Worm (Caenorhabditis elegans) whole organism, L4 larva: Measurements from ENCODE around the gene T14E8.2.

ENCODE experiments used
- F10B5.3 ChIP-seq: sonication (generic microtip); optimal IDR thresholded peaks from 2 replicates; lab custom pipeline; 2016; ENCODE audit warnings: mild to moderate bottlenecking, missing genetic modification characterization, missing compliant biosample characterization
- F37D6.2 ChIP-seq: sonication (generic microtip); optimal IDR thresholded peaks from 2 replicates; lab custom pipeline; 2016; ENCODE audit warnings: mild to moderate bottlenecking, missing genetic modification characterization, missing compliant biosample characterization
- T20F7.1 ChIP-seq: fragments of 200-800 bp; sonication (Bioruptor generic); optimal IDR thresholded peaks from 2 replicates; lab custom pipeline; 2018; ENCODE audit warnings: mild to moderate bottlenecking, missing genetic modification characterization, missing compliant biosample characterization
- aha-1 ChIP-seq: fragments of 150-350 bp; peaks from one replicate; lab custom pipeline; 2014; ENCODE audit warnings: missing biosample characterization, missing genetic modification characterization
- ama-1 ChIP-seq: fragments of 150-350 bp; optimal IDR thresholded peaks from 2 replicates; lab custom pipeline; 2014; ENCODE audit warnings: inconsistent platforms, mixed read lengths
- ceh-20 ChIP-seq: fragments of 200-800 bp; sonication (Bioruptor generic); IDR thresholded peaks from 2 replicates; pipeline ENCODE4 v1.3.6; 2022; ENCODE audit warnings: missing genetic modification reagents, missing genetic modification characterization, missing compliant biosample characterization
- ceh-28 ChIP-seq: fragments of 150-350 bp; optimal IDR thresholded peaks from 2 replicates; lab custom pipeline; 2014; ENCODE audit warnings: missing biosample characterization, missing genetic modification reagents, missing genetic modification characterization
- ceh-32 ChIP-seq: sonication (generic microtip); optimal IDR thresholded peaks from 2 replicates; lab custom pipeline; 2016; ENCODE audit warnings: mild to moderate bottlenecking, missing genetic modification characterization, missing compliant biosample characterization; ENCODE audit not compliant: poor library complexity
- ces-1 ChIP-seq: fragments of 150-350 bp; sonication (generic microtip); optimal IDR thresholded peaks from 4 replicates; lab custom pipeline; 2014; ENCODE audit warnings: missing biosample characterization, missing genetic modification reagents, missing genetic modification characterization
- ctbp-1 ChIP-seq: fragments of 200-800 bp; sonication (Bioruptor generic); IDR thresholded peaks from 2 replicates; pipeline ENCODE4 v1.3.6; 2022; ENCODE audit warnings: missing genetic modification reagents, missing genetic modification characterization, missing compliant biosample characterization
- daf-12 ChIP-seq: fragments of 150-350 bp; optimal IDR thresholded peaks from 2 replicates; lab custom pipeline; 2014; ENCODE audit warnings: missing biosample characterization, missing genetic modification reagents, missing genetic modification characterization
- daf-19 ChIP-seq: fragments of 200-800 bp; sonication (Bioruptor generic); conservative IDR thresholded peaks from 2 replicates; pipeline ENCODE4 v1.3.6; 2022; ENCODE audit warnings: missing genetic modification characterization, missing compliant biosample characterization
- daf-8 ChIP-seq: fragments of 200-800 bp; sonication (Bioruptor generic); IDR thresholded peaks from 2 replicates; pipeline ENCODE4 v1.3.6; 2022; ENCODE audit warnings: missing genetic modification characterization, missing compliant biosample characterization
- dmd-9 ChIP-seq: fragments of 200-800 bp; sonication (Bioruptor generic); IDR thresholded peaks from 2 replicates; pipeline ENCODE4 v1.3.6; 2022; ENCODE audit warnings: missing genetic modification reagents, missing genetic modification characterization, missing compliant biosample characterization
- dpl-1 ChIP-seq: fragments of 150-350 bp; optimal IDR thresholded peaks from 2 replicates; lab custom pipeline; 2014; ENCODE audit warnings: missing biosample characterization, missing genetic modification reagents, missing genetic modification characterization
- fkh-10 ChIP-seq: fragments of 150-350 bp; optimal IDR thresholded peaks from 2 replicates; lab custom pipeline; 2014; ENCODE audit warnings: missing biosample characterization, missing genetic modification reagents, missing genetic modification characterization
- fos-1 ChIP-seq: fragments of 150-350 bp; optimal IDR thresholded peaks from 2 replicates; lab custom pipeline; 2014; ENCODE audit warnings: missing biosample characterization, missing genetic modification characterization
- hlh-30 ChIP-seq: sonication (generic microtip); optimal IDR thresholded peaks from 2 replicates; lab custom pipeline; 2017; ENCODE audit warnings: antibody characterized with exemption, mild to moderate bottlenecking, missing genetic modification characterization, missing compliant biosample characterization; ENCODE audit not compliant: insufficient read depth
- hmg-1.1 ChIP-seq: fragments of 200-800 bp; sonication (Bioruptor generic); IDR thresholded peaks from 2 replicates; pipeline ENCODE4 v1.3.6; 2022; ENCODE audit warnings: missing genetic modification reagents, missing genetic modification characterization, missing compliant biosample characterization
- lim-7 ChIP-seq: fragments of 200-800 bp; sonication (Bioruptor generic); IDR thresholded peaks from 2 replicates; pipeline ENCODE4 v1.3.6; 2022; ENCODE audit warnings: missing genetic modification characterization, missing compliant biosample characterization
- lin-1 ChIP-seq: fragments of 200-800 bp; sonication (Bioruptor generic); IDR thresholded peaks from 2 replicates; pipeline ENCODE4 v1.3.6; 2022; ENCODE audit warnings: missing genetic modification reagents, missing genetic modification characterization, missing compliant biosample characterization
- lin-29 ChIP-seq: fragments of 200-800 bp; sonication (Bioruptor generic); IDR thresholded peaks from 2 replicates; pipeline ENCODE4 v1.3.6; 2022; ENCODE audit warnings: missing genetic modification reagents, missing genetic modification characterization, missing compliant biosample characterization
- lsy-2 ChIP-seq, 2 experiments: fragments of 150-350 bp in 1 of 2; sonication (generic microtip) in 1 of 2; optimal IDR thresholded peaks; 2 replicates each; lab custom pipeline; 2014 to 2017; ENCODE audit warnings: missing biosample characterization in 2 of 2, missing genetic modification characterization in 2 of 2
- madf-5 ChIP-seq, 2 experiments: fragments of 200-800 bp; sonication (Bioruptor generic); IDR thresholded peaks; 2 replicates each; pipeline ENCODE4 v1.3.6; 2022; ENCODE audit warnings: missing compliant biosample characterization in 2 of 2, missing genetic modification characterization in 2 of 2
- mdl-1 ChIP-seq, 2 experiments: fragments of 150-350 bp in 1 of 2; sonication (generic microtip) in 1 of 2; optimal IDR thresholded peaks; 2 replicates each; lab custom pipeline; 2014 to 2017; ENCODE audit warnings: missing biosample characterization in 2 of 2, missing genetic modification characterization in 2 of 2
- mdt-29 ChIP-seq: fragments of 200-800 bp; sonication (Bioruptor generic); IDR thresholded peaks from 2 replicates; pipeline ENCODE4 v1.3.6; 2022; ENCODE audit warnings: missing genetic modification reagents, missing genetic modification characterization, missing compliant biosample characterization
- mep-1 ChIP-seq: fragments of 150-350 bp; sonication (generic microtip); optimal IDR thresholded peaks from 3 replicates; lab custom pipeline; 2014; ENCODE audit warnings: missing biosample characterization, missing genetic modification characterization
- mxl-2 ChIP-seq: fragments of 200-800 bp; sonication (Bioruptor generic); conservative IDR thresholded peaks from 2 replicates; pipeline ENCODE4 v1.3.6; 2022; ENCODE audit warnings: missing genetic modification reagents, missing genetic modification characterization, missing compliant biosample characterization
- mxl-3 ChIP-seq: fragments of 200-800 bp; sonication (Bioruptor generic); optimal IDR thresholded peaks from 2 replicates; lab custom pipeline; 2018; ENCODE audit warnings: mild to moderate bottlenecking, missing genetic modification characterization, missing compliant biosample characterization
- nhr-102 ChIP-seq: sonication (generic microtip); optimal IDR thresholded peaks from 2 replicates; lab custom pipeline; 2016; ENCODE audit warnings: mild to moderate bottlenecking, missing genetic modification characterization, moderate library complexity, missing compliant biosample characterization
- nhr-11 ChIP-seq: fragments of 150-350 bp; optimal IDR thresholded peaks from 2 replicates; lab custom pipeline; 2014; ENCODE audit warnings: missing biosample characterization, missing genetic modification characterization
- nhr-111 ChIP-seq: fragments of 200-800 bp; sonication (Bioruptor generic); optimal IDR thresholded peaks from 2 replicates; lab custom pipeline; 2018; ENCODE audit warnings: mild to moderate bottlenecking, missing genetic modification characterization, missing compliant biosample characterization
- nhr-237 ChIP-seq: sonication (generic microtip); optimal IDR thresholded peaks from 2 replicates; lab custom pipeline; 2017; ENCODE audit warnings: missing biosample characterization, missing genetic modification characterization
- nhr-28 ChIP-seq: fragments of 150-350 bp; optimal IDR thresholded peaks from 2 replicates; lab custom pipeline; 2014; ENCODE audit warnings: missing biosample characterization, missing genetic modification characterization
- nhr-48 ChIP-seq: sonication (generic microtip); optimal IDR thresholded peaks from 2 replicates; lab custom pipeline; 2016; ENCODE audit warnings: mild to moderate bottlenecking, missing genetic modification characterization, missing compliant biosample characterization
- nhr-76 ChIP-seq: fragments of 150-350 bp; optimal IDR thresholded peaks from 2 replicates; lab custom pipeline; 2014; ENCODE audit warnings: missing biosample characterization, missing genetic modification characterization
- nhr-77 ChIP-seq: fragments of 150-350 bp; optimal IDR thresholded peaks from 2 replicates; lab custom pipeline; 2014; ENCODE audit warnings: missing biosample characterization, missing genetic modification characterization
- pha-4 ChIP-seq, 2 experiments: fragments of 150-350 bp in 1 of 2; fragments of 200-800 bp in 1 of 2; sonication (Bioruptor generic) in 1 of 2; IDR thresholded peaks in 1 of 2; optimal IDR thresholded peaks in 1 of 2; 2 replicates each; pipeline versions ENCODE4 v1.3.6 to Lab custom; 2014 to 2022; ENCODE audit warnings: missing genetic modification characterization in 2 of 2, missing genetic modification reagents in 2 of 2, missing biosample characterization in 1 of 2, missing compliant biosample characterization in 1 of 2
- php-3 ChIP-seq: fragments of 200-800 bp; sonication (Bioruptor generic); IDR thresholded peaks from 2 replicates; pipeline ENCODE4 v1.3.6; 2022; ENCODE audit warnings: missing genetic modification reagents, missing genetic modification characterization, missing compliant biosample characterization
- snpc-1.2 ChIP-seq: fragments of 200-800 bp; sonication (Bioruptor generic); IDR thresholded peaks from 2 replicates; pipeline ENCODE4 v1.3.6; 2022; ENCODE audit warnings: missing genetic modification reagents, missing genetic modification characterization, missing compliant biosample characterization
- spr-3 ChIP-seq: fragments of 200-800 bp; sonication (Bioruptor generic); optimal IDR thresholded peaks from 2 replicates; lab custom pipeline; 2018; ENCODE audit warnings: mild to moderate bottlenecking, missing genetic modification characterization, missing compliant biosample characterization
- unc-39 ChIP-seq: sonication (generic microtip); optimal IDR thresholded peaks from 2 replicates; lab custom pipeline; 2017; ENCODE audit warnings: missing biosample characterization, missing genetic modification characterization
- zag-1 ChIP-seq: fragments of 150-350 bp; optimal IDR thresholded peaks from 2 replicates; lab custom pipeline; 2014; ENCODE audit warnings: missing biosample characterization, missing genetic modification characterization
- zfp-2 ChIP-seq: sonication (generic microtip); optimal IDR thresholded peaks from 2 replicates; lab custom pipeline; 2016; ENCODE audit warnings: mild to moderate bottlenecking, missing genetic modification characterization, missing compliant biosample characterization
- zip-11 ChIP-seq: fragments of 200-800 bp; sonication (Bioruptor generic); IDR thresholded peaks from 2 replicates; pipeline ENCODE4 v1.3.6; 2022; ENCODE audit warnings: missing genetic modification characterization, missing compliant biosample characterization
- zip-2 ChIP-seq: fragments of 150-350 bp; optimal IDR thresholded peaks from 2 replicates; lab custom pipeline; 2014; ENCODE audit warnings: missing biosample characterization, missing genetic modification characterization
- ztf-11 ChIP-seq: fragments of 150-350 bp; optimal IDR thresholded peaks from 2 replicates; lab custom pipeline; 2014; ENCODE audit warnings: missing biosample characterization, missing genetic modification characterization

Gene T14E8.2

DNA sequence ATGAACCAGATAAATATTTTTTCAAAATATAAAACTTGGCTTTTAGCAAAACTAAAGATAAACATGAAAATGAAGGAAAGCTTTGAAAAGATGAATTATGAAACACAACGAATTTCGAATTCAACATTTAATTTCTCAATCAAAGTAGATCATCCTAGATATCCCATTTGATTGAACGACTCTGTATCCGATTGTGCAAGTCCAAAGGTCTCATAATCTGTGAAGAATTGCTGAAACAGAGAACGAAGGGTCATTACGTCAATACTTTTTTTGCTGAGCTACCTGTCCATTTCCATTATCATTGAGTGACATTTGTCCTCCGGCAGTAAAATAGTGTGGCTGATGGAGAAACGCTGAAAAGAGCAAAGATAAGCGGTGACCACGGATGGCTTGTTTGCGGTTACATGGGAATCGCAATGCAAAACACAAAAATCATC lies 20.1 kb upstream of the T14E8.2 start (continued):
- TF ChIP-seq aha-1 (tag; lab: Kevin White, UChicago) (peak; percentile 92), mxl-3 (no peak), dpl-1 (GFP tag; lab: Kevin White, UChicago) (no peak), hlh-30 (tag; lab: Kevin White, UChicago) (peak; percentile 16), lim-7 (GFP tag; lab: Robert Waterston, UW) (no peak), lin-1 (GFP tag; lab: Robert Waterston, UW) (0 out of 2 replicates have a peak, but pooled peaks have one; percentile 50), mdt-29 (GFP tag; lab: Robert Waterston, UW) (peak; percentile 60; the same call in 1 of the 2 replicates), nhr-48 (tag; lab: Kevin White, UChicago) (peak; percentile 47), ceh-20 (GFP tag; lab: Robert Waterston, UW) (peak; percentile 38; the same call in 1 of the 2 replicates), nhr-77 (tag; lab: Kevin White, UChicago) (peak; percentile 21), nhr-102 (tag; lab: Kevin White, UChicago) (peak; percentile 69), madf-5 (GFP tag; IDR thresholded peaks at IDR 0.05; lab: Robert Waterston, UW) (0 out of 4 replicates have a peak, but pooled peaks of 1 of the 2 experiments have one; percentile 25), pha-4 (GFP tag; IDR thresholded peaks at IDR 0.05; lab: Robert Waterston, UW) (0 out of 2 replicates have a peak, but pooled peaks have one; percentile 36), pha-4 (tag; optimal IDR thresholded peaks at IDR 0.05; lab: Kevin White, UChicago) (no peak)

- TF ChIP-seq php-3 (GFP tag; lab: Robert Waterston, UW) (no peak), ces-1 (no peak), nhr-111 (GFP tag; lab: Kevin White, UChicago) (no peak), zfp-2 (no peak), mxl-3 (no peak), spr-3 (no peak), snpc-1.2 (GFP tag; lab: Robert Waterston, UW) (no peak)
These were observed 12.7 kb upstream of the T14E8.2 start, which contains the start of gene ceh-60 for ce11 chrX:6530046-6530445. ceh-60 (minus strand) TSS chrX:6530146.

ce11 chrX:6530591-6530990 lies 12.2 kb upstream of the T14E8.2 start:
- TF ChIP-seq lsy-2 (tag; optimal IDR thresholded peaks at IDR 0.05; lab: Kevin White, UChicago) (no peak), mdl-1 (tag; optimal IDR thresholded peaks at IDR 0.05; lab: Kevin White, UChicago) (peak in 1 of 2 experiments; percentile 1), daf-19 (GFP tag; lab: Robert Waterston, UW) (no peak), zag-1 (no peak), nhr-48 (tag; lab: Kevin White, UChicago) (peak; percentile 49), dmd-9 (GFP tag; lab: Robert Waterston, UW) (no peak), dpl-1 (GFP tag; lab: Kevin White, UChicago) (no peak), mxl-2 (GFP tag; lab: Robert Waterston, UW) (no peak), nhr-11 (tag; lab: Kevin White, UChicago) (no peak), ctbp-1 (GFP tag; lab: Robert Waterston, UW) (no peak), lin-1 (GFP tag; lab: Robert Waterston, UW) (0 out of 2 replicates have a peak, but pooled peaks have one; percentile 45), unc-39 (tag; lab: Kevin White, UChicago) (no peak), fkh-10 (GFP tag; lab: Kevin White, UChicago) (no peak), zip-2 (tag; lab: Kevin White, UChicago) (no peak), zip-11 (GFP tag; lab: Robert Waterston, UW) (no peak), nhr-77 (tag; lab: Kevin White, UChicago) (peak; percentile 12), hmg-1.1 (GFP tag; lab: Robert Waterston, UW) (no peak), nhr-76 (tag; lab: Kevin White, UChicago) (no peak), php-3 (GFP tag; lab: Robert Waterston, UW) (0 out of 2 replicates have a peak, but pooled peaks have one; percentile 58), F10B5.3 (no peak), lim-7 (GFP tag; lab: Robert Waterston, UW) (no peak), ztf-11 (tag; lab: Kevin White, UChicago) (no peak), daf-12 (tag; lab: Kevin White, UChicago) (no peak), ama-1 (no peak), hlh-30 (tag; lab: Kevin White, UChicago) (no peak), mep-1 (no peak), ceh-28 (tag; lab: Kevin White, UChicago) (no peak), daf-8 (GFP tag; lab: Robert Waterston, UW) (no peak), mxl-3 (no peak), lin-29 (no peak), nhr-237 (tag; lab: Kevin White, UChicago) (no peak), fos-1 (no peak), nhr-28 (tag; lab: Kevin White, UChicago) (peak; percentile 38), ceh-32 (no peak), T20F7.1 (GFP tag; lab: Kevin White, UChicago) (peak; percentile 39), F37D6.2 (tag; lab: Kevin White, UChicago) (no peak)
